Worm (Caenorhabditis elegans): ENCODE data around the gene swt-3.

- no peak for TF ChIP-seq egl-27 (tag; optimal IDR thresholded peaks at IDR 0.05)
- no peak for TF ChIP-seq nhr-25 (tag; optimal IDR thresholded peaks at IDR 0.05)
- TF ChIP-seq ztf-4 (tag; optimal IDR thresholded peaks at IDR 0.05): no peak
- TF ChIP-seq nhr-77 (tag; optimal IDR thresholded peaks at IDR 0.05): no peak
- no peak for TF ChIP-seq lin-39 (tag; optimal IDR thresholded peaks at IDR 0.05)
- no peak for TF ChIP-seq unc-39 (tag; optimal IDR thresholded peaks at IDR 0.05)
- TF ChIP-seq alr-1 (tag; optimal IDR thresholded peaks at IDR 0.05): no peak
- no peak for TF ChIP-seq snpc-4 (tag; optimal IDR thresholded peaks at IDR 0.05)
- no peak for TF ChIP-seq elt-1 (tag; optimal IDR thresholded peaks at IDR 0.05)
- no peak for TF ChIP-seq nhr-6 (tag; optimal IDR thresholded peaks at IDR 0.05)
- TF ChIP-seq mdl-1 (tag; optimal IDR thresholded peaks at IDR 0.05): no peak
- no peak for TF ChIP-seq Y55F3AM.14 (GFP tag; optimal IDR thresholded peaks at IDR 0.05)
- no peak for TF ChIP-seq unc-62 (GFP tag; optimal IDR thresholded peaks at IDR 0.05)
These were observed 45.5 kb upstream of the swt-3 start for ce11 chrIV:10826029-10826428.

Data from whole organism, L2 larva.